Worm (Caenorhabditis elegans): Measurements from ENCODE around the gene pho-5.

The pho-5 gene

ce11 chrIII:7293075-7293684, 7.5 kb upstream of the pho-5 start, which contains the start of gene cwf-19L2:
TSS of gene cwf-19L2 (plus strand) at chrIII:7293634.
- TF ChIP-seq ets-4 (tag; optimal IDR thresholded peaks at IDR 0.05) (no peak), rnt-1 (tag; optimal IDR thresholded peaks at IDR 0.05) (no peak), ceh-48 (tag; optimal IDR thresholded peaks at IDR 0.05) (no peak), npax-4 (tag; optimal IDR thresholded peaks at IDR 0.05) (no peak), pqm-1 (tag; optimal IDR thresholded peaks at IDR 0.05) (no peak), ceh-24 (tag; optimal IDR thresholded peaks at IDR 0.05) (no peak), pat-9 (tag; optimal IDR thresholded peaks at IDR 0.05) (no peak), ceh-2 (tag; optimal IDR thresholded peaks at IDR 0.05) (no peak)

ce11 chrIII:7292569-7292968, 6.9 kb upstream of the pho-5 start:
- no peak for TF ChIP-seq pat-9 (tag; optimal IDR thresholded peaks at IDR 0.05)
- no peak for TF ChIP-seq hlh-13 (GFP tag; optimal IDR thresholded peaks at IDR 0.05)
- no peak for TF ChIP-seq pha-2 (tag; optimal IDR thresholded peaks at IDR 0.05)
- peak; percentile 10 for TF ChIP-seq unc-55 (GFP tag; optimal IDR thresholded peaks at IDR 0.05)
- no peak for TF ChIP-seq unc-3 (GFP tag; conservative IDR thresholded peaks at IDR 0.05)
- no peak for TF ChIP-seq unc-3 (tag; optimal IDR thresholded peaks at IDR 0.05)
- no peak for TF ChIP-seq che-1 (tag; optimal IDR thresholded peaks at IDR 0.05)
- no peak for TF ChIP-seq tbx-2 (tag; optimal IDR thresholded peaks at IDR 0.05)

ce11 chrIII:7291216-7291615, 5.5 kb upstream of the pho-5 start:
- TF ChIP-seq npax-4 (tag; optimal IDR thresholded peaks at IDR 0.05) (no peak), unc-42 (tag; optimal IDR thresholded peaks at IDR 0.05) (peak; percentile 48), zip-5 (tag; optimal IDR thresholded peaks at IDR 0.05) (no peak)

- no peak for TF ChIP-seq K09A11.1 (tag; optimal IDR thresholded peaks at IDR 0.05; ENCODE audit: insufficient read depth)
- no peak for TF ChIP-seq unc-86 (tag; optimal IDR thresholded peaks at IDR 0.05)
- no peak for TF ChIP-seq hlh-8 (tag; optimal IDR thresholded peaks at IDR 0.05)
- no peak for TF ChIP-seq ahr-1 (tag; optimal IDR thresholded peaks at IDR 0.05)
- TF ChIP-seq T23F11.4 (GFP tag; optimal IDR thresholded peaks at IDR 0.05) = no peak
- TF ChIP-seq hlh-30 (tag; optimal IDR thresholded peaks at IDR 0.05; ENCODE audit: insufficient read depth) = no peak
- no peak for TF ChIP-seq unc-55 (GFP tag; optimal IDR thresholded peaks at IDR 0.05)
- no peak for TF ChIP-seq elt-2 (tag; optimal IDR thresholded peaks at IDR 0.05)
These were observed 4.8 kb upstream of the pho-5 start, which contains the start of gene algn-11 for ce11 chrIII:7290462-7290861. TSS of gene algn-11 (minus strand) at chrIII:7290562.

ce11 chrIII:7287503-7287902, 1.8 kb upstream of the pho-5 start, which contains the start of gene ykt-6:
TSS of gene ykt-6 (minus strand) at chrIII:7287603.
- TF ChIP-seq T23F11.4 (GFP tag; optimal IDR thresholded peaks at IDR 0.05) (no peak), rnt-1 (tag; optimal IDR thresholded peaks at IDR 0.05) (no peak), ceh-45 (GFP tag; IDR thresholded peaks at IDR 0.05) (no peak), dmd-4 (tag; optimal IDR thresholded peaks at IDR 0.05; ENCODE audit: borderline replicate concordance) (no peak), ceh-48 (tag; optimal IDR thresholded peaks at IDR 0.05) (no peak), elt-4 (tag; optimal IDR thresholded peaks at IDR 0.05) (no peak), pha-2 (tag; optimal IDR thresholded peaks at IDR 0.05) (no peak), lim-6 (tag; optimal IDR thresholded peaks at IDR 0.05) (no peak), elt-2 (tag; optimal IDR thresholded peaks at IDR 0.05) (no peak), pros-1 (tag; optimal IDR thresholded peaks at IDR 0.05) (no peak), pag-3 (tag; optimal IDR thresholded peaks at IDR 0.05; ENCODE audit: borderline replicate concordance) (no peak), madf-2 (tag; optimal IDR thresholded peaks at IDR 0.05) (no peak)

- TF ChIP-seq unc-42 (tag; optimal IDR thresholded peaks at IDR 0.05) = peak; percentile 2
- TF ChIP-seq ceh-6 (GFP tag; optimal IDR thresholded peaks at IDR 0.05) = no peak
These were observed 4.5 kb downstream of the pho-5 start, which contains the start of gene B0361.3 for ce11 chrIII:7281179-7281578. TSS of gene B0361.3 (plus strand) at chrIII:7281462.

Measured in whole organism, late embryonic.